Worm (Caenorhabditis elegans): ENCODE measurements around the gene C28C12.1.
A peak's percentile ranks its signal among the peaks of the same experiment; 100 is the strongest.

The C28C12.1 gene

DNA sequence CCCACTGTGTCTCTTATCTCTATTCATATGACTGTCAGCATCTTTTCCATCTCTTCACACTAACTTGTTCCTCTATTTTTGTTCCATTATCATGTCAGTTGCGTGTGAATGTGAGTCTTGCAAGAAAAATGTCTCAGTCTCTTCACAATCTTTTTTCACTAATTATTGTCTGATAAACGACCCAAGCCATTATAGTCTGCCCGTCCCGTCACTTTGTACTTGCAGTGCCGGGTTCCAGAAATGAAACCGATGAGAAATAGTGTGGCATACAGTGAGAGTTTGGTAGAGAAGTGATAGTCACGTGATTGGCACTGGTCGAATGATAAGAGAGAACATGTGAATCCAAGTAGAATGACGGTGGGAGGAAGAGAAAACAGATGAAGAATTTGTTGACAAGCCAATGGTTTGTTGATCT is 26.1 kb downstream of the C28C12.1 start (continued):
- TF ChIP-seq fkh-4 (tag; optimal IDR thresholded peaks at IDR 0.05; ENCODE audit: borderline replicate concordance) (no peak), C04F5.9 (tag; optimal IDR thresholded peaks at IDR 0.05) (peak; percentile 12), pqm-1 (tag; optimal IDR thresholded peaks at IDR 0.05) (peak; percentile 68), sox-4 (tag; optimal IDR thresholded peaks at IDR 0.05) (peak; percentile 6), ztf-4 (tag; optimal IDR thresholded peaks at IDR 0.05) (peak; percentile 88), snpc-4 (tag; optimal IDR thresholded peaks at IDR 0.05) (peak; percentile 30), lsy-2 (tag; optimal IDR thresholded peaks at IDR 0.05) (peak; percentile 60 to 84), egl-13 (tag; optimal IDR thresholded peaks at IDR 0.05) (peak; percentile 2), lin-39 (tag; optimal IDR thresholded peaks at IDR 0.05) (no peak), unc-30 (tag; optimal IDR thresholded peaks at IDR 0.05) (no peak), mep-1 (tag; optimal IDR thresholded peaks at IDR 0.05) (peak; percentile 83), efl-1 (optimal IDR thresholded peaks at IDR 0.05) (peak; percentile 21 to 52), efl-1 (GFP tag; optimal IDR thresholded peaks at IDR 0.05 in 1 of 2) (peak in 1 of 2 experiments; percentile 95), pax-3 (tag; optimal IDR thresholded peaks at IDR 0.05) (peak; percentile 40), lin-14 (GFP tag; optimal IDR thresholded peaks at IDR 0.05) (peak; percentile 90), nhr-90 (tag; optimal IDR thresholded peaks at IDR 0.05; ENCODE audit: poor library complexity) (peak; percentile 93), grh-1 (GFP tag; IDR thresholded peaks at IDR 0.05) (peak; percentile 78), skn-1 (tag; optimal IDR thresholded peaks at IDR 0.05) (peak; percentile 49), C16A3.4 (tag; optimal IDR thresholded peaks at IDR 0.05) (peak; percentile 61), fos-1 (tag; optimal IDR thresholded peaks at IDR 0.05) (no peak), swsn-7 (tag; optimal IDR thresholded peaks at IDR 0.05) (peak; percentile 64), mab-9 (GFP tag; IDR thresholded peaks at IDR 0.05) (no peak), elt-2 (tag; optimal IDR thresholded peaks at IDR 0.05) (peak; percentile 100), lin-13 (GFP tag; optimal IDR thresholded peaks at IDR 0.05) (peak; percentile 44), nhr-47 (tag; optimal IDR thresholded peaks at IDR 0.05) (peak; percentile 79), lir-3 (tag; optimal IDR thresholded peaks at IDR 0.05; ENCODE audit: poor library complexity) (peak; percentile 48), lin-35 (GFP tag; optimal IDR thresholded peaks at IDR 0.05) (peak; percentile 15 to 82), snu-23 (GFP tag; optimal IDR thresholded peaks at IDR 0.05) (peak; percentile 84), nhr-85 (tag) (peak; percentile 98), hpl-2 (GFP tag; optimal IDR thresholded peaks at IDR 0.05) (peak; percentile 75), dpl-1 (GFP tag; optimal IDR thresholded peaks at IDR 0.05) (peak in 1 of 3 experiments; percentile 40), efl-3 (GFP tag; optimal IDR thresholded peaks at IDR 0.05) (no peak), sup-37 (GFP tag; optimal IDR thresholded peaks at IDR 0.05) (peak; percentile 26), irx-1 (tag; optimal IDR thresholded peaks at IDR 0.05) (peak; percentile 60), nhr-84 (tag; optimal IDR thresholded peaks at IDR 0.05) (no peak)

DNA sequence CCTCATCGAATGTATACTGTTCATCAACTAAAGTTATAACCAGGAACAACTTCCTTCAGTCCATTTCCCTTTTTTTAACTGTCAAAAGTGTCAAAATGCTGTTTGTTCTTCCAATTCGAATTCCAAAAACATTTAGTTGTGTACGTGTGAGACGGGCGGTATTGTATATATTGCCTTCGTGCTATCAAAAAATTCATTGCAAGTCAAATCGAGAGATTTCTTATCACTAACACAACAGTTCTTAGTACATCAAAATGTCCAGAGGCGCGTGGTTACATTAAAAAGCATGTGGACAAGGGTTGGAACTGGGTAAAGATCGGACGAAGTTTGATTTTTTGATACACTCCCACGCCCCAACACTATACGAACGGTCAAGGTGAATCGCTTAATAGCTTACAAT is 26.9 kb downstream of the C28C12.1 start:
- TF ChIP-seq grh-1 (GFP tag; IDR thresholded peaks at IDR 0.05) (peak; percentile 39; the same call in 1 of the 2 replicates), pag-3 (tag; optimal IDR thresholded peaks at IDR 0.05; ENCODE audit: borderline replicate concordance, insufficient read depth) (no peak), vab-15 (tag; optimal IDR thresholded peaks at IDR 0.05) (no peak), nhr-77 (tag; optimal IDR thresholded peaks at IDR 0.05) (no peak), nhr-71 (tag; optimal IDR thresholded peaks at IDR 0.05) (peak; percentile 55), pax-3 (tag; optimal IDR thresholded peaks at IDR 0.05) (no peak), snpc-4 (tag; optimal IDR thresholded peaks at IDR 0.05) (no peak), zip-4 (GFP tag; optimal IDR thresholded peaks at IDR 0.05) (no peak), nhr-28 (tag; optimal IDR thresholded peaks at IDR 0.05) (no peak), Y116A8C.19 (tag; optimal IDR thresholded peaks at IDR 0.05; ENCODE audit: borderline replicate concordance) (no peak), nhr-76 (tag; optimal IDR thresholded peaks at IDR 0.05) (no peak), C04F5.9 (tag; optimal IDR thresholded peaks at IDR 0.05) (no peak), swsn-7 (tag; optimal IDR thresholded peaks at IDR 0.05) (no peak), rnt-1 (tag; optimal IDR thresholded peaks at IDR 0.05) (no peak), lin-13 (GFP tag; optimal IDR thresholded peaks at IDR 0.05) (no peak), fkh-10 (GFP tag; optimal IDR thresholded peaks at IDR 0.05) (no peak), lin-15B (tag; optimal IDR thresholded peaks at IDR 0.05) (no peak), nhr-47 (tag; optimal IDR thresholded peaks at IDR 0.05) (peak; percentile 1), lir-3 (tag; optimal IDR thresholded peaks at IDR 0.05; ENCODE audit: poor library complexity) (no peak), aha-1 (tag; optimal IDR thresholded peaks at IDR 0.05) (no peak), ceh-63 (GFP tag; optimal IDR thresholded peaks at IDR 0.05) (no peak), dpl-1 (GFP tag; optimal IDR thresholded peaks at IDR 0.05) (no peak), nhr-20 (tag; optimal IDR thresholded peaks at IDR 0.05) (peak; percentile 72), ceh-8 (GFP tag; optimal IDR thresholded peaks at IDR 0.05) (no peak), sup-37 (GFP tag; optimal IDR thresholded peaks at IDR 0.05) (no peak), nhr-11 (tag; optimal IDR thresholded peaks at IDR 0.05) (no peak), hpl-2 (GFP tag; optimal IDR thresholded peaks at IDR 0.05) (no peak), nhr-84 (tag; optimal IDR thresholded peaks at IDR 0.05) (no peak), ztf-4 (tag; optimal IDR thresholded peaks at IDR 0.05) (peak; percentile 32), sox-4 (tag; optimal IDR thresholded peaks at IDR 0.05) (no peak)
